Worm (Caenorhabditis elegans): ENCODE measurements around the gene try-11.

Gene try-11

ce11 chrV:7414909-7415308 lies 36.6 kb upstream of the try-11 start, which contains the start of gene F18E3.12:
F18E3.12 (plus strand) TSS chrV:7414985.
- no peak for TF ChIP-seq tra-4 (tag; optimal IDR thresholded peaks at IDR 0.05)
- TF ChIP-seq flt-1 (GFP tag; IDR thresholded peaks at IDR 0.05): no peak
- no peak for TF ChIP-seq B0310.2 (tag; optimal IDR thresholded peaks at IDR 0.05)
- no peak for TF ChIP-seq tbx-11 (GFP tag; IDR thresholded peaks at IDR 0.05)
- TF ChIP-seq pes-1 (GFP tag; IDR thresholded peaks at IDR 0.05): no peak

DNA sequence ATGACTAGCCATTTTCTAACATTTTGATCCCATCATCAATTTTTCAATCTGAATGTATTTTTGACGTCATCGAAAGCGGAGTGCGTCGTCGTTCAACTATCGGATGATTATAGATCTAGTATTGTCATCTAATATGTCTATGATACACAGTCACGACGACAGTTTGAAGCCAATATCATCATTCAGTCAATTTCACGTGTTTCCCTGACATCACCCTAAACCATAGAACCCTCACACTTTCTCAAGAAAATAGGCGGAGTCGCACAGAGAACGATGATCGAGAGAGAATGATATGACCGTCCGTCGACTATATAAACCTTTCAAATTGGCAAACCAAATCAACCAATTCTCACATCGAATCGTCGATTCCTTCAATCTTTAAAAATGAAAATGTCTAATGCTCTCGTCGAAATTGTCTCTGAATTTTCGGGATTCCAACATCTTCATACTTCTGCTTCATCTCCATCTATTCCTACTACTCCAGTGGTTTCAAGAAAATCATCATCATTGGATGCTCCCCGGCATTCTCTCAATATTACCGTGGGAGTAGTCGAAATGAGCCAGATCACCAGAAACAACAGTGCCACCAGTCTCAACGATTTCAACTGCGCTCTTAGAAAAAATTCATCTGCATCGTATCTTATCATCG lies 35.6 kb upstream of the try-11 start, which contains the start of gene F18E3.13:
F18E3.13 (plus strand) TSS at position 385 of the 649 bp plus-strand sequence.
- TF ChIP-seq hnd-1 (tag; optimal IDR thresholded peaks at IDR 0.05) (no peak), ets-7 (tag; optimal IDR thresholded peaks at IDR 0.05) (no peak), pes-1 (GFP tag; IDR thresholded peaks at IDR 0.05) (no peak), tbx-37 (GFP tag; conservative IDR thresholded peaks at IDR 0.05) (no peak), scrt-1 (GFP tag; IDR thresholded peaks at IDR 0.05) (no peak)

DNA sequence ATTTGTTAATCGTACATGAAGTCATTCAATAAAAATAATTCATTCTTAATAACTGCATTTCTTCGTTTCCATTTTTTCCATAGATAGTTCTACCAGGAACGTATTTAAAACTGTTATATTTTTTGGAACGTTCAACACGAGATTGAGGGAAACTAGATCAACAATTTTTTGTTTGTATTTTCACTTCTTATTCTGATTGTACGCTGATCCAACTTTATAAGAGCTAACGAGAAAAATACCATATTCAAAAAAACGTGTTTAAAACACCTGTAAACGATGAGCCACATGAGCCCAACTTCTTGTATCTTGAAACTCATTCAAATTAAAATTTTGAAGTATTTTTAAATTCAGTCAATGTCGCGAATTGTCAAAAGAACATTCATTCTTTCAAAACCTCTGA lies 35.0 kb upstream of the try-11 start:
- TF ChIP-seq sea-1 (GFP tag; conservative IDR thresholded peaks at IDR 0.05): no peak
- no peak for TF ChIP-seq ets-7 (tag; optimal IDR thresholded peaks at IDR 0.05)
- no peak for TF ChIP-seq ceh-13 (GFP tag; optimal IDR thresholded peaks at IDR 0.05)
- no peak for TF ChIP-seq F13C5.2 (tag; optimal IDR thresholded peaks at IDR 0.05)
- TF ChIP-seq hnd-1 (tag; optimal IDR thresholded peaks at IDR 0.05): no peak
- TF ChIP-seq scrt-1 (GFP tag; IDR thresholded peaks at IDR 0.05): no peak

DNA sequence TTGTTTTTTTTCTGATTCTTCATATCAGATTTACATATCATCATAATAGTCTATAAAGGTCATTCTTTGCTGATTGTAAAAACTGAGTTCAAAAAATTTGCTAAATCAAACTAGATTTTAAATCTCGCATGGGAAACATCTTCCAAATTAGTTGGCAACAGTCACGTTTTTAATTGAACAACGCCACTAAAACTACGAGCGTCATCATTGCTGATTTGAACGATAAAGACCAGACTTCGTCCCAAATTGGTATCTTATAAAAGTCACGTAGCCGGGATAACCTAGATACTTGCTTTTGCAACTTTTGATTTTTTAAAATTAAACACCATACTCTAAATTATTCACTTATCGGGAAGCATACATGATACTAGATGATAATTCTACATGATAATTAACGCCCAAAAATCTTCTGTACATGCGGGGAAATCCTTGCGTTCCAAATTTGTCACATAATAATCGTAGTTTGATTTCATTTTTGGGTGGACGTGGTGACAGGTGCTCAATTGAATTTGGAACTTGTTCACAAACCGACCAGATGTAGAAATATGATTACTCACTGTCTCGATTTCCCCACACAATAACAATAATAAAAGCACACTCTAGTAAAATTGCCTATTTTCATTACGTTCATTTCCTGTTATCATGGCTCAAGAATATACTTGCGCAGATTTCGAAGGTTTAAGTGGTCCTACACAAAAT lies 34.4 kb upstream of the try-11 start, which contains the start of gene srw-67:
srw-67 (plus strand) TSS at position 643 of the 699 bp plus-strand sequence.
- TF ChIP-seq sea-1 (GFP tag; conservative IDR thresholded peaks at IDR 0.05) (no peak), aly-1 (tag; optimal IDR thresholded peaks at IDR 0.05) (no peak), hmg-4 (GFP tag; optimal IDR thresholded peaks at IDR 0.05) (no peak), ets-7 (tag; optimal IDR thresholded peaks at IDR 0.05) (no peak), hmbx-1 (tag; optimal IDR thresholded peaks at IDR 0.05) (no peak), hnd-1 (tag; optimal IDR thresholded peaks at IDR 0.05) (no peak)

DNA sequence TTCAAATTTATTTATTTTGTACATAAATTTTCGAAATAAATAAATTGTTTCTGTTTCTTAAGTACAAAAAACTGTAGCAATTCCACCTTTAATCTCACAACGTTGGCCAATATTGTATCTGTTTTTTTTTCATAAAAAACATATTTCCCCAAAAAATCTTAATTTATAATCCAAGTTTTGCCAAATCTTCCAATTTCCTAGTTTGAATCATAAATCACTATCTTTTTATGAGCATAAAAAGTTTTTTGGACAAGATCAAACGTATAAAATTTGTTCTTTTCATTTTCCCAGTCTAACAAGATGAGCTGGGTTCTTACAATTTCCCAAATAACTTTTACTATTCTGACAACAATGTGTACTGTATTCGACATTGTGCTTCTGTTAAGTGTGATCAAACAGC lies 31.4 kb upstream of the try-11 start, which contains the start of gene srxa-4:
srxa-4 (plus strand) TSS at position 301 of the 400 bp plus-strand sequence.
- TF ChIP-seq scrt-1 (GFP tag; IDR thresholded peaks at IDR 0.05) (no peak), B0310.2 (tag; optimal IDR thresholded peaks at IDR 0.05) (no peak), tra-4 (tag; optimal IDR thresholded peaks at IDR 0.05) (no peak), pes-1 (GFP tag; IDR thresholded peaks at IDR 0.05) (no peak), ama-1 (optimal IDR thresholded peaks at IDR 0.05) (no peak)

DNA sequence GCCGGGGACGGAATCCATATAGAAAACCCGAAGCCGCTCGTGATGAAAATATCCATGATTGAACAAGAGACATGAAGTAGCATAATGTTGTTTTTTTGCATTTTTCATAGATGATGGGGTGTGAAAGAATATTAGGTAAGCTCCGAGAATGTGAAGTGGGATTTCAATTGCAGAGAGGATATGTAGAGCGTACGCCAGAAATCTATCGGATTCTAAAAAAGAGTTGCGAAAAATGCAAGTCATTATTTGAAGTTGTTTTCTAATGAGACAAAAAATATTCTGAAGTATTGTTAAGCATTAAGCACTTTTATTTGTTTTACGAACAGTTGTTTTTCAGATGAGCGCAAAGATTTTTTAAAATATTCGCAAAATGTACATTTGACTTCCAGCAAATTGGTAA lies 27.2 kb upstream of the try-11 start, which contains the start of gene F18E3.10:
F18E3.10 (minus strand) TSS at position 101 of the 400 bp plus-strand sequence.
- TF ChIP-seq flt-1 (GFP tag; IDR thresholded peaks at IDR 0.05) (no peak), hnd-1 (tag; optimal IDR thresholded peaks at IDR 0.05) (no peak)

DNA sequence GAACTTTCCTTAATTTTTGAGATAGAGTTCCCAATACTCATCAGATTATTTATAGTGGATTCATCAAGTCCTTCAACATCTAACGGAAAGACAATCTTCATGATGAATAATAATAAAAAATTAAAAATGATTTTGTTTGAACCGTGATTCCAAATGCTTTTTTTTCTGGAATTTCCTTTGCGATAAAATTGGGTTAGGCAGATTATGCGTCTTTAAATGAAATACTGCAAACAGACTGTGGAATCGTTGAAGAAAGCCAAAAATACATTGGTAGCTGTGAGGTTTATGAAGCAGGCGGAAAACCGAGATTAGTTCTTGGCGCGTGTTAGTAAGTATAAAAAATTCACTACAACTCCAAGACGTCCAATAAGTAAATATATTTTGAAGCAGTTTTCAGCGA lies 24.9 kb upstream of the try-11 start, which contains the start of gene srw-68:
srw-68 (minus strand) TSS at position 101 of the 400 bp plus-strand sequence.
- no peak for TF ChIP-seq aly-1 (tag; optimal IDR thresholded peaks at IDR 0.05)
- TF ChIP-seq hnd-1 (tag; optimal IDR thresholded peaks at IDR 0.05): no peak
- TF ChIP-seq tbx-37 (GFP tag; conservative IDR thresholded peaks at IDR 0.05): no peak
- no peak for TF ChIP-seq sea-1 (GFP tag; conservative IDR thresholded peaks at IDR 0.05)
- TF ChIP-seq pes-1 (GFP tag; IDR thresholded peaks at IDR 0.05): no peak
- no peak for TF ChIP-seq tbx-11 (GFP tag; IDR thresholded peaks at IDR 0.05)
- TF ChIP-seq hmbx-1 (tag; optimal IDR thresholded peaks at IDR 0.05): no peak
- no peak for TF ChIP-seq hmg-4 (GFP tag; optimal IDR thresholded peaks at IDR 0.05)
- no peak for TF ChIP-seq ets-7 (tag; optimal IDR thresholded peaks at IDR 0.05)
- TF ChIP-seq F13C5.2 (tag; optimal IDR thresholded peaks at IDR 0.05): no peak
- no peak for TF ChIP-seq ceh-36 (tag; optimal IDR thresholded peaks at IDR 0.05)
- TF ChIP-seq tra-4 (tag; optimal IDR thresholded peaks at IDR 0.05): no peak
- TF ChIP-seq ama-1 (optimal IDR thresholded peaks at IDR 0.05): no peak
- TF ChIP-seq B0310.2 (tag; optimal IDR thresholded peaks at IDR 0.05): no peak
- no peak for TF ChIP-seq ceh-13 (GFP tag; optimal IDR thresholded peaks at IDR 0.05)
- no peak for TF ChIP-seq flt-1 (GFP tag; IDR thresholded peaks at IDR 0.05)
- TF ChIP-seq scrt-1 (GFP tag; IDR thresholded peaks at IDR 0.05): no peak

- TF ChIP-seq tbx-37 (GFP tag; conservative IDR thresholded peaks at IDR 0.05) (no peak), hnd-1 (tag; optimal IDR thresholded peaks at IDR 0.05) (no peak), F13C5.2 (tag; optimal IDR thresholded peaks at IDR 0.05) (no peak), hmbx-1 (tag; optimal IDR thresholded peaks at IDR 0.05) (no peak)
Observed at ce11 chrV:7428880-7429279, 22.6 kb upstream of the try-11 start, which contains the start of gene srw-69. srw-69 (minus strand) TSS chrV:7428980.

- TF ChIP-seq ama-1 (optimal IDR thresholded peaks at IDR 0.05) (no peak), tra-4 (tag; optimal IDR thresholded peaks at IDR 0.05) (no peak), ets-7 (tag; optimal IDR thresholded peaks at IDR 0.05) (no peak), tbx-37 (GFP tag; conservative IDR thresholded peaks at IDR 0.05) (no peak), F13C5.2 (tag; optimal IDR thresholded peaks at IDR 0.05) (no peak), hnd-1 (tag; optimal IDR thresholded peaks at IDR 0.05) (no peak), B0310.2 (tag; optimal IDR thresholded peaks at IDR 0.05) (no peak), aly-1 (tag; optimal IDR thresholded peaks at IDR 0.05) (no peak), hmg-4 (GFP tag; optimal IDR thresholded peaks at IDR 0.05) (no peak), ceh-13 (GFP tag; optimal IDR thresholded peaks at IDR 0.05) (no peak), sea-1 (GFP tag; conservative IDR thresholded peaks at IDR 0.05) (no peak)
Observed at ce11 chrV:7431016-7431415, 20.5 kb upstream of the try-11 start, which contains the start of gene srw-71. srw-71 (minus strand) TSS chrV:7431116.
